Worm (Caenorhabditis elegans): ENCODE measurements around the gene srd-26.

The srd-26 gene

DNA sequence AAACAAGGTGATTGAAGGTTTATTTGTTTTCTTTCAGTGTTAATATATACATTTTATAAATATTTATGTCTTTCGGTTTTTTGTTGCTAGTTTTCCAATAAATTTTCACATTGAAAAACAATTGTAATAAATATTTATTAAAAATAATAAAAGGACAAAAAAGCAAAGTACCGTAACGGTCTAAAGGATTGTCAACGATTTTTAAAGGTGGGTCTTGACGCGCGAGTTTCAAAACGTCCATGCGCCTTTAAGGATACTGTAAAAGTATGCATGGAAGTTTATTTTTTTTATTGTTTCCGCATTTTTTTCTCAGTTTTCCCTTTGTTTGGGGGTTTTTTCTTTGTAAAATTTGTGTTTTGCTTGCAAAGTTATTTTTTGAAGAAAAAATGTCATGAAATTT lies 30.1 kb upstream of the srd-26 start (continued):
- TF ChIP-seq akir-1 (GFP tag; optimal IDR thresholded peaks at IDR 0.05) (no peak), let-526 (GFP tag; IDR thresholded peaks at IDR 0.05) (no peak), efl-1 (GFP tag; optimal IDR thresholded peaks at IDR 0.05) (peak; percentile 14), ets-4 (GFP tag; optimal IDR thresholded peaks at IDR 0.05) (no peak), rec-8 (tag; optimal IDR thresholded peaks at IDR 0.05) (no peak), lin-35 (GFP tag; optimal IDR thresholded peaks at IDR 0.05) (no peak), mes-4 (tag; optimal IDR thresholded peaks at IDR 0.05) (no peak), unc-130 (GFP tag; optimal IDR thresholded peaks at IDR 0.05) (no peak), let-607 (tag; optimal IDR thresholded peaks at IDR 0.05) (no peak), snpc-3.4 (tag; optimal IDR thresholded peaks at IDR 0.05) (peak; percentile 21), attf-6 (GFP tag; IDR thresholded peaks at IDR 0.05) (no peak), C06A6.2 (GFP tag; conservative IDR thresholded peaks at IDR 0.05) (no peak), fkh-3 (tag; optimal IDR thresholded peaks at IDR 0.05) (no peak), ekl-4 (GFP tag; IDR thresholded peaks at IDR 0.05) (0 out of 2 replicates have a peak, but pooled peaks have one; percentile 21), nhr-179 (tag; optimal IDR thresholded peaks at IDR 0.05) (no peak), T07F8.4 (tag; optimal IDR thresholded peaks at IDR 0.05) (no peak), Y95B8A.8 (GFP tag; IDR thresholded peaks at IDR 0.05) (no peak), nhr-90 (tag; optimal IDR thresholded peaks at IDR 0.05) (no peak), F49E8.2 (tag; optimal IDR thresholded peaks at IDR 0.05; ENCODE audit: insufficient read depth) (peak; percentile 42), madf-3 (GFP tag; IDR thresholded peaks at IDR 0.05) (no peak), D2030.7 (GFP tag; IDR thresholded peaks at IDR 0.05) (peak; percentile 72), madf-6 (GFP tag; IDR thresholded peaks at IDR 0.05) (peak; percentile 94), B0336.3 (GFP tag; IDR thresholded peaks at IDR 0.05) (no peak; the same call in 1 of the 2 replicates), aptf-3 (GFP tag; IDR thresholded peaks at IDR 0.05) (no peak), Y79H2A.3 (GFP tag; conservative IDR thresholded peaks at IDR 0.05) (no peak), nhr-80 (tag; optimal IDR thresholded peaks at IDR 0.05) (no peak), him-1 (tag; optimal IDR thresholded peaks at IDR 0.05) (peak; percentile 69), ama-1 (optimal IDR thresholded peaks at IDR 0.05) (no peak), ama-1 (GFP tag; optimal IDR thresholded peaks at IDR 0.05) (peak in 1 of 2 experiments; percentile 11), lir-1 (GFP tag; conservative IDR thresholded peaks at IDR 0.05) (no peak), hmg-1.2 (GFP tag; IDR thresholded peaks at IDR 0.05) (no peak), somi-1 (GFP tag; optimal IDR thresholded peaks at IDR 0.05) (no peak), dox-1 (GFP tag; IDR thresholded peaks at IDR 0.05) (no peak), snpc-4 (GFP tag; optimal IDR thresholded peaks at IDR 0.05) (no peak), snpc-4 (tag; optimal IDR thresholded peaks at IDR 0.05) (no peak), dpl-1 (GFP tag; optimal IDR thresholded peaks at IDR 0.05) (peak; percentile 18), T26A5.8 (tag; optimal IDR thresholded peaks at IDR 0.05) (no peak), hrde-1 (tag; optimal IDR thresholded peaks at IDR 0.05; ENCODE audit: borderline replicate concordance) (no peak), F10E7.11 (tag; optimal IDR thresholded peaks at IDR 0.05) (no peak), C17E4.6 (GFP tag; IDR thresholded peaks at IDR 0.05) (no peak), ceh-79 (tag; optimal IDR thresholded peaks at IDR 0.05) (no peak), mel-28 (tag; optimal IDR thresholded peaks at IDR 0.05; ENCODE audit: borderline replicate concordance) (no peak), bed-2 (GFP tag; IDR thresholded peaks at IDR 0.05) (no peak), ZK185.1 (tag; optimal IDR thresholded peaks at IDR 0.05; ENCODE audit: poor library complexity, severe bottlenecking) (no peak), sptf-2 (GFP tag; optimal IDR thresholded peaks at IDR 0.05) (no peak), Y53G8AR.9 (GFP tag; conservative IDR thresholded peaks at IDR 0.05) (0 out of 2 replicates have a peak, but pooled peaks have one; percentile 17), Y53F4B.3 (GFP tag; IDR thresholded peaks at IDR 0.05) (no peak), ztf-3 (GFP tag; optimal IDR thresholded peaks at IDR 0.05) (no peak), nfyb-1 (GFP tag; IDR thresholded peaks at IDR 0.05) (no peak)

All from whole organism, young adult.